Fruit fly (Drosophila melanogaster) Kc167 (cell line): ENCODE results near the gene CG14277.

ENCODE experiments used
- Myc ChIP-seq: fragments of >200 bp; optimal IDR thresholded peaks from 2 replicates; lab custom pipeline; 2017; ENCODE audit warnings: missing external identifiers
- Sin3A ChIP-seq: fragments of >200 bp; optimal IDR thresholded peaks from 2 replicates; lab custom pipeline; 2018; ENCODE audit warnings: missing external identifiers
- h ChIP-seq: fragments of >200 bp; optimal IDR thresholded peaks from 3 replicates; lab custom pipeline; 2018; ENCODE audit warnings: missing external identifiers
- insv ChIP-seq: fragments of >200 bp; optimal IDR thresholded peaks from 3 replicates; lab custom pipeline; 2018; ENCODE audit warnings: missing external identifiers
- psq ChIP-seq: fragments of >200 bp; optimal IDR thresholded peaks from 2 replicates; lab custom pipeline; 2017; ENCODE audit warnings: missing external identifiers
- ttk ChIP-seq: sonication (Bioruptor generic); optimal IDR thresholded peaks from 2 replicates; lab custom pipeline; 2017; ENCODE audit warnings: missing external identifiers

DNA sequence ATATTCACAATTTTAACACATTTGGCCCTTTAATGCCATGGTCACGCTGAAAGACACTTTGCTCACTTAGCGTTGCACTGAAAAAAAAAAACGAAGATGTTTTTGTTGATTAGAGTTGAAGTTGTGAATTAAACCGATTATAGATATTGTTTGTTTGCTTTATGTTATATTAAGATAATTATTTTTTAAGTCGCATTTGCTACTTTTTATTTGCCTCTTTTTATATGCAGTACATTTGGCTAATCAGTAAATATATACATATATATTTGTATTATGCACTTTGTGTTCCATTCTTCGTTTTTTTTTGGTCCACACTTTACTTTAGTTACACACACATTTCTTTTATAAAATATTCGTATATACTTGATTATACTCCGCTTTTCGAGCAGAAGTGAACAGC, 12.0 kb upstream of the CG14277 start:
- TF ChIP-seq insv (lab: Kevin White, UChicago) (no peak), Sin3A (lab: Kevin White, UChicago) (no peak), h (lab: Kevin White, UChicago) (no peak), psq (lab: Kevin White, UChicago) (no peak), Myc (lab: Kevin White, UChicago) (no peak), ttk (lab: Kevin White, UChicago) (no peak)
